Worm (Caenorhabditis elegans): ENCODE data around the gene rif-1.2.

DNA sequence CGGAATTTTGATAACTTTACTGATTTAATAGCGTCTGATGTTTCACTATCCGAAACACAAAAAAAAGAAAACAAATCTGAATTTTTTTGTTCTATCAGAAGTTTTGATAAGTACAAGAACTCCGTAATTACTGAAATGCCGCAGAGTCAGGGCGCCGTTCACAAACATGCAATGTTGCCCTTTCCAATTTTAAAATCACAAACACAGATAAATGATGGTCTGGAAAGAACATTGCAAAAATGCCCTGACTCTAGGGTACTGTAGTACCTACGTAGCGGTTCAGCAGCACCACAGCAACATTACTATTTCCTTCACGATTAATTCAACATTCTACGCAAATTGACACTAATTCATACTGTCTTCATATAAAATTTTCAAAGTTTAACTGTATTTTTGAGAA lies 35.4 kb upstream of the rif-1.2 start:
- TF ChIP-seq ztf-23 (GFP tag; IDR thresholded peaks at IDR 0.05): no peak
- TF ChIP-seq flt-1 (GFP tag; IDR thresholded peaks at IDR 0.05): no peak
- no peak for TF ChIP-seq med-1 (GFP tag; optimal IDR thresholded peaks at IDR 0.05; ENCODE audit: insufficient read depth)
- no peak for TF ChIP-seq tab-1 (GFP tag; IDR thresholded peaks at IDR 0.05)
- no peak for TF ChIP-seq ztf-29 (GFP tag; IDR thresholded peaks at IDR 0.05)
- no peak for TF ChIP-seq klf-2 (GFP tag; conservative IDR thresholded peaks at IDR 0.05)
- TF ChIP-seq cog-1 (tag; optimal IDR thresholded peaks at IDR 0.05): no peak
- TF ChIP-seq ref-1 (GFP tag; conservative IDR thresholded peaks at IDR 0.05): no peak

Measured in whole organism, midembryonic.